Worm (Caenorhabditis elegans) whole organism, L2 larva: Measurements from ENCODE around the gene M02D8.3.

Experiments used
- R02D3.7 ChIP-seq: fragments of 150-350 bp; optimal IDR thresholded peaks from 2 replicates; lab custom pipeline; 2014; ENCODE audit warnings: missing biosample characterization, missing genetic modification characterization
- blmp-1 ChIP-seq: sonication (generic microtip); optimal IDR thresholded peaks from 2 replicates; lab custom pipeline; 2017; ENCODE audit warnings: missing genetic modification characterization, mild to moderate bottlenecking, missing compliant biosample characterization, antibody characterized with exemption, moderate library complexity; ENCODE audit not compliant: insufficient read depth
- ceh-82 ChIP-seq: fragments of 150-350 bp; optimal IDR thresholded peaks from 2 replicates; lab custom pipeline; 2014; ENCODE audit warnings: missing biosample characterization, missing genetic modification characterization
- egl-27 ChIP-seq: sonication (generic microtip); optimal IDR thresholded peaks from 3 replicates; lab custom pipeline; 2017; ENCODE audit warnings: missing biosample characterization, missing genetic modification reagents, missing genetic modification characterization
- elt-3 ChIP-seq: sonication (generic microtip); optimal IDR thresholded peaks from 2 replicates; lab custom pipeline; 2017; ENCODE audit warnings: missing biosample characterization, missing genetic modification characterization
- lin-11 ChIP-seq: fragments of 150-350 bp; sonication (generic microtip); optimal IDR thresholded peaks from 2 replicates; lab custom pipeline; 2014; ENCODE audit warnings: missing biosample characterization, missing genetic modification characterization, inconsistent platforms, mixed read lengths
- lin-13 ChIP-seq: fragments of 150-350 bp; optimal IDR thresholded peaks from 2 replicates; lab custom pipeline; 2014; ENCODE audit warnings: missing biosample characterization, missing genetic modification reagents, missing genetic modification characterization
- lsy-2 ChIP-seq, 2 experiments: fragments of 150-350 bp in 1 of 2; sonication (generic microtip) in 1 of 2; optimal IDR thresholded peaks; 2 replicates each; lab custom pipeline; 2014 to 2017; ENCODE audit warnings: missing biosample characterization in 2 of 2, missing genetic modification characterization in 2 of 2
- nhr-23 ChIP-seq: fragments of 150-350 bp; optimal IDR thresholded peaks from 2 replicates; lab custom pipeline; 2014; ENCODE audit warnings: missing biosample characterization, missing genetic modification reagents, missing genetic modification characterization
- nhr-237 ChIP-seq: fragments of 150-350 bp; optimal IDR thresholded peaks from 2 replicates; lab custom pipeline; 2014; ENCODE audit warnings: missing biosample characterization, missing genetic modification characterization
- skn-1 ChIP-seq: sonication (generic microtip); optimal IDR thresholded peaks from 2 replicates; lab custom pipeline; 2017; ENCODE audit warnings: missing biosample characterization, missing genetic modification characterization

- TF ChIP-seq lsy-2 (tag; optimal IDR thresholded peaks at IDR 0.05; lab: Kevin White, UChicago) (peak in 1 of 2 experiments; percentile 35), R02D3.7 (tag; lab: Kevin White, UChicago) (no peak), blmp-1 (tag; lab: Kevin White, UChicago) (no peak), skn-1 (tag; lab: Kevin White, UChicago) (no peak), nhr-23 (no peak), egl-27 (tag; lab: Kevin White, UChicago) (no peak), ceh-82 (tag; lab: Kevin White, UChicago) (no peak), nhr-237 (tag; lab: Kevin White, UChicago) (no peak), elt-3 (tag; lab: Kevin White, UChicago) (no peak), lin-11 (tag; lab: Kevin White, UChicago) (no peak), lin-13 (GFP tag; lab: Kevin White, UChicago) (peak; percentile 6)
Measured at ce11 chrX:8723840-8724239, 13.0 kb downstream of the M02D8.3 start.
